Fruit fly (Drosophila melanogaster): ENCODE data around the gene CG2200.
A peak's percentile ranks its signal among the peaks of the same experiment; 100 is the strongest.

CG2200 gene

DNA sequence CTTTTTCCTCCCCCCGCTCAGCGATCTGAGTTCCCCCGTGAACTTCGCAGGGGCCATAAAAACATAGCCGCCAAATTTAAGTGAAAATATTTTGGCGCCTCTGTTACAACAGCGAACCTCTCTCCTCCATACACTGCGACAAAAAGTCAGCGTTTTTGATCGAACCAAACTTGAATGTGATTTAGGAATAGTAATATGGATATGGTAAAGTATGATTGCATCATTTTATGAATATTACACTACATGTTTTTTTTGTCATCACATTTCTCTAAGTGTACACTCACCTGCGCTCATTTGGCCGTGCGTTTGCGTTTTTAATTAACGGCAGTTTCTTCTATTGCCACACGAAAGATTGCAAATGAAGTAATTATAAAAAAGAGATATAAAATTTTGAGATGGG is 41.6 kb downstream of the CG2200 start (continued):
- peak; percentile 19 for TF ChIP-seq gcm2 (GFP tag; optimal IDR thresholded peaks at IDR 0.05)
- TF ChIP-seq Sry-δ (GFP tag; optimal IDR thresholded peaks at IDR 0.05) = peak; percentile 8
- TF ChIP-seq Vsx1 (GFP tag; optimal IDR thresholded peaks at IDR 0.05) = no peak
- no peak for TF ChIP-seq HLHmδ (GFP tag; optimal IDR thresholded peaks at IDR 0.05)
- no peak for TF ChIP-seq Hey (tag; optimal IDR thresholded peaks at IDR 0.05)
- peak; percentile 75 for TF ChIP-seq Drgx (GFP tag; IDR thresholded peaks at IDR 0.05)
- TF ChIP-seq lola (GFP tag; optimal IDR thresholded peaks at IDR 0.05) = no peak
- peak; percentile 27 for TF ChIP-seq CG10267 (tag; optimal IDR thresholded peaks at IDR 0.05)
- no peak for TF ChIP-seq pzg (GFP tag; optimal IDR thresholded peaks at IDR 0.05)
- TF ChIP-seq Dek (tag; optimal IDR thresholded peaks at IDR 0.05) = peak; percentile 15
- TF ChIP-seq CG30020 (tag; optimal IDR thresholded peaks at IDR 0.05) = no peak
- peak; percentile 26 for TF ChIP-seq Six4 (GFP tag; optimal IDR thresholded peaks at IDR 0.05)
- peak; percentile 53 for TF ChIP-seq CG3407 (GFP tag; optimal IDR thresholded peaks at IDR 0.05)
- peak; percentile 39 for TF ChIP-seq CG12769 (tag; optimal IDR thresholded peaks at IDR 0.05)
- peak; percentile 40 for TF ChIP-seq Antp (GFP tag; optimal IDR thresholded peaks at IDR 0.05)
- peak; percentile 18 for TF ChIP-seq MTF-1 (GFP tag; optimal IDR thresholded peaks at IDR 0.05; ENCODE audit: borderline replicate concordance)
- TF ChIP-seq Taf1 (GFP tag; IDR thresholded peaks at IDR 0.05) = no peak
- TF ChIP-seq Max (GFP tag; optimal IDR thresholded peaks at IDR 0.05) = peak; percentile 11
- peak; percentile 31 for TF ChIP-seq CG13123 (GFP tag; optimal IDR thresholded peaks at IDR 0.05)
- peak; percentile 9 for TF ChIP-seq Nf-YB (GFP tag; optimal IDR thresholded peaks at IDR 0.05)
- TF ChIP-seq CG11504 (tag; optimal IDR thresholded peaks at IDR 0.05) = peak; percentile 79
- peak; percentile 37; the same call in 1 of the 2 replicates for TF ChIP-seq H2.0 (GFP tag; IDR thresholded peaks at IDR 0.05)
- peak; percentile 44; the same call in 1 of the 3 replicates for TF ChIP-seq Mrtf (GFP tag; IDR thresholded peaks at IDR 0.05)
- peak; percentile 37 for TF ChIP-seq lilli (GFP tag; optimal IDR thresholded peaks at IDR 0.05)
- peak; percentile 20 for TF ChIP-seq zen (tag; optimal IDR thresholded peaks at IDR 0.05)
- peak; percentile 5 for TF ChIP-seq fu2 (GFP tag; optimal IDR thresholded peaks at IDR 0.05)
- TF ChIP-seq tup (GFP tag; optimal IDR thresholded peaks at IDR 0.05) = no peak
- TF ChIP-seq vvl (GFP tag; IDR thresholded peaks at IDR 0.05) = peak; percentile 85
- TF ChIP-seq Deaf1 (tag; optimal IDR thresholded peaks at IDR 0.05) = no peak
- TF ChIP-seq CG6689 (GFP tag; IDR thresholded peaks at IDR 0.05) = peak; percentile 50
- no peak for TF ChIP-seq psq (GFP tag; optimal IDR thresholded peaks at IDR 0.05)
- no peak for TF ChIP-seq Adf1 (GFP tag; IDR thresholded peaks at IDR 0.05)
- peak; percentile 64 for TF ChIP-seq CG17361 (GFP tag; IDR thresholded peaks at IDR 0.05)
- TF ChIP-seq CG17829 (tag; optimal IDR thresholded peaks at IDR 0.05) = peak; percentile 31
- peak; percentile 65 for TF ChIP-seq CG12219 (GFP tag; optimal IDR thresholded peaks at IDR 0.05)
- TF ChIP-seq Neu2 (GFP tag; optimal IDR thresholded peaks at IDR 0.05; ENCODE audit: borderline replicate concordance) = no peak
- TF ChIP-seq CG4424 (GFP tag; optimal IDR thresholded peaks at IDR 0.05) = peak; percentile 63
- TF ChIP-seq ara (GFP tag; IDR thresholded peaks at IDR 0.05) = peak; percentile 23; the same call in 1 of the 2 replicates
- no peak for TF ChIP-seq CG3838 (GFP tag; optimal IDR thresholded peaks at IDR 0.05)
- TF ChIP-seq CG5245 (GFP tag; optimal IDR thresholded peaks at IDR 0.05) = peak; percentile 47
- no peak for TF ChIP-seq CG13296 (GFP tag; optimal IDR thresholded peaks at IDR 0.05)
- TF ChIP-seq shn (GFP tag; optimal IDR thresholded peaks at IDR 0.05) = peak; percentile 4
- TF ChIP-seq trem (tag; optimal IDR thresholded peaks at IDR 0.05) = no peak
- no peak for TF ChIP-seq Lhr (GFP tag; optimal IDR thresholded peaks at IDR 0.05)
- peak; percentile 17 for TF ChIP-seq CG12744 (GFP tag; optimal IDR thresholded peaks at IDR 0.05)
- peak; percentile 45; the same call in 1 of the 3 replicates for TF ChIP-seq so (GFP tag; IDR thresholded peaks at IDR 0.05)
- TF ChIP-seq fd96Cb (tag; optimal IDR thresholded peaks at IDR 0.05) = peak; percentile 68
- no peak for TF ChIP-seq HmgD (GFP tag; optimal IDR thresholded peaks at IDR 0.05)
- peak; percentile 85 for TF ChIP-seq Sox102F (GFP tag; optimal IDR thresholded peaks at IDR 0.05)
- TF ChIP-seq CG8944 (GFP tag; optimal IDR thresholded peaks at IDR 0.05) = peak; percentile 57
- TF ChIP-seq Doc3 (GFP tag; IDR thresholded peaks at IDR 0.05; ENCODE audit: partially characterized antibody) = no peak

All from whole organism, embryonic.